Worm (Caenorhabditis elegans) whole organism, L3 larva: ENCODE measurements around the gene B0507.7.

Experiments used
- ama-1 ChIP-seq: fragments of 150-350 bp; optimal IDR thresholded peaks from 2 replicates; lab custom pipeline; 2018
- elt-2 ChIP-seq: sonication (generic microtip); optimal IDR thresholded peaks from 2 replicates; lab custom pipeline; 2016; ENCODE audit warnings: missing genetic modification reagents, mild to moderate bottlenecking, missing genetic modification characterization, missing compliant biosample characterization
- lin-39 ChIP-seq: fragments of 150-350 bp; optimal IDR thresholded peaks from 2 replicates; lab custom pipeline; 2018; ENCODE audit warnings: missing biosample characterization, missing genetic modification reagents, missing genetic modification characterization
- mdl-1 ChIP-seq: fragments of 150-350 bp; optimal IDR thresholded peaks from 2 replicates; lab custom pipeline; 2014; ENCODE audit warnings: missing biosample characterization, missing genetic modification characterization
- nhr-77 ChIP-seq: fragments of 150-350 bp; optimal IDR thresholded peaks from 2 replicates; lab custom pipeline; 2014; ENCODE audit warnings: missing biosample characterization, missing genetic modification characterization
- pqm-1 ChIP-seq: fragments of 150-350 bp; optimal IDR thresholded peaks from 2 replicates; lab custom pipeline; 2017; ENCODE audit warnings: missing biosample characterization, missing genetic modification characterization, inconsistent platforms
- tbx-2 ChIP-seq: sonication (generic microtip); optimal IDR thresholded peaks from 2 replicates; lab custom pipeline; 2016; ENCODE audit warnings: mild to moderate bottlenecking, missing genetic modification characterization, missing compliant biosample characterization
- unc-39 ChIP-seq: sonication (generic microtip); optimal IDR thresholded peaks from 4 replicates; lab custom pipeline; 2017; ENCODE audit warnings: missing biosample characterization, missing genetic modification characterization
- unc-62 ChIP-seq: fragments of 150-350 bp; sonication (generic microtip); optimal IDR thresholded peaks from 4 replicates; lab custom pipeline; 2014; ENCODE audit warnings: missing biosample characterization, missing genetic modification reagents, missing genetic modification characterization
- zag-1 ChIP-seq: fragments of 150-350 bp; optimal IDR thresholded peaks from 2 replicates; lab custom pipeline; 2014; ENCODE audit warnings: missing biosample characterization, missing genetic modification characterization

- no peak for TF ChIP-seq lin-39
- TF ChIP-seq elt-2 (tag; lab: Kevin White, UChicago) = no peak
- no peak for TF ChIP-seq ama-1 (lab: Kevin White, UChicago)
- TF ChIP-seq unc-39 (tag; lab: Kevin White, UChicago) = no peak
- TF ChIP-seq unc-62 (GFP tag; lab: Kevin White, UChicago) = no peak
- no peak for TF ChIP-seq nhr-77 (tag; lab: Kevin White, UChicago)
- TF ChIP-seq zag-1 = no peak
- no peak for TF ChIP-seq pqm-1 (tag; lab: Kevin White, UChicago)
- TF ChIP-seq mdl-1 = no peak
- TF ChIP-seq tbx-2 (tag; lab: Kevin White, UChicago) = no peak
These were observed 46.6 kb downstream of the B0507.7 start, which contains the start of gene ZC178.2 for ce11 chrV:8711910-8712309.
